Worm (Caenorhabditis elegans): Measurements from ENCODE around the gene kin-29.

kin-29 gene

ce11 chrX:2852388-2852908 lies at the start of gene kin-29 (continued):
- TF ChIP-seq nhr-11 (tag; optimal IDR thresholded peaks at IDR 0.05): no peak
- TF ChIP-seq npax-4 (tag; optimal IDR thresholded peaks at IDR 0.05): peak; percentile 3
- TF ChIP-seq mec-3 (tag; optimal IDR thresholded peaks at IDR 0.05; ENCODE audit: borderline replicate concordance): peak; percentile 50
- TF ChIP-seq ref-2 (tag; optimal IDR thresholded peaks at IDR 0.05): peak; percentile 86
- peak; percentile 46 for TF ChIP-seq hlh-30 (tag; optimal IDR thresholded peaks at IDR 0.05; ENCODE audit: insufficient read depth)
- TF ChIP-seq ceh-18 (tag; optimal IDR thresholded peaks at IDR 0.05): peak; percentile 98
- TF ChIP-seq K09A11.1 (tag; optimal IDR thresholded peaks at IDR 0.05; ENCODE audit: insufficient read depth): no peak
- peak; percentile 82 for TF ChIP-seq ceh-2 (tag; optimal IDR thresholded peaks at IDR 0.05)
- peak; percentile 29 for TF ChIP-seq unc-86 (tag; optimal IDR thresholded peaks at IDR 0.05)
- TF ChIP-seq fkh-10 (GFP tag; optimal IDR thresholded peaks at IDR 0.05): peak; percentile 60
- TF ChIP-seq pag-3 (tag; optimal IDR thresholded peaks at IDR 0.05; ENCODE audit: borderline replicate concordance): peak; percentile 69
- TF ChIP-seq unc-55 (GFP tag; optimal IDR thresholded peaks at IDR 0.05): peak; percentile 86
- TF ChIP-seq ceh-14 (tag; optimal IDR thresholded peaks at IDR 0.05): peak; percentile 94
- peak; percentile 67 for TF ChIP-seq C08G9.2 (tag; optimal IDR thresholded peaks at IDR 0.05)
- TF ChIP-seq unc-42 (tag; optimal IDR thresholded peaks at IDR 0.05): peak; percentile 78
- TF ChIP-seq ets-4 (tag; optimal IDR thresholded peaks at IDR 0.05): peak; percentile 61

- TF ChIP-seq sdc-2 (tag; optimal IDR thresholded peaks at IDR 0.05): peak; percentile 69
- TF ChIP-seq odd-2 (tag; optimal IDR thresholded peaks at IDR 0.05): no peak
- TF ChIP-seq C38D4.7 (GFP tag; optimal IDR thresholded peaks at IDR 0.05): no peak
- no peak for TF ChIP-seq unc-86 (tag; optimal IDR thresholded peaks at IDR 0.05)
- TF ChIP-seq sox-4 (tag; optimal IDR thresholded peaks at IDR 0.05): no peak
- TF ChIP-seq pha-4 (tag; optimal IDR thresholded peaks at IDR 0.05): no peak
- TF ChIP-seq pax-1 (tag; optimal IDR thresholded peaks at IDR 0.05): no peak
- TF ChIP-seq eyg-1 (tag; optimal IDR thresholded peaks at IDR 0.05): no peak
- peak; percentile 13 for TF ChIP-seq ceh-34 (tag; optimal IDR thresholded peaks at IDR 0.05)
- no peak for TF ChIP-seq lin-11 (tag; optimal IDR thresholded peaks at IDR 0.05)
- peak; percentile 29 for TF ChIP-seq ceh-31 (tag; optimal IDR thresholded peaks at IDR 0.05)
- no peak for TF ChIP-seq ceh-6 (GFP tag; optimal IDR thresholded peaks at IDR 0.05)
- TF ChIP-seq gmeb-2 (tag; optimal IDR thresholded peaks at IDR 0.05): no peak
- TF ChIP-seq ceh-45 (GFP tag; IDR thresholded peaks at IDR 0.05): no peak
- no peak for TF ChIP-seq K09A11.1 (tag; optimal IDR thresholded peaks at IDR 0.05; ENCODE audit: insufficient read depth)
- no peak for TF ChIP-seq rnt-1 (tag; optimal IDR thresholded peaks at IDR 0.05)
- TF ChIP-seq tbx-7 (tag; optimal IDR thresholded peaks at IDR 0.05): no peak
- TF ChIP-seq dmd-4 (tag; optimal IDR thresholded peaks at IDR 0.05; ENCODE audit: borderline replicate concordance): no peak
- TF ChIP-seq pha-2 (tag; optimal IDR thresholded peaks at IDR 0.05): no peak
- TF ChIP-seq hlh-13 (GFP tag; optimal IDR thresholded peaks at IDR 0.05): no peak
- TF ChIP-seq tbx-2 (tag; optimal IDR thresholded peaks at IDR 0.05): peak; percentile 68
- no peak for TF ChIP-seq ztf-16 (tag; optimal IDR thresholded peaks at IDR 0.05)
- TF ChIP-seq elt-2 (tag; optimal IDR thresholded peaks at IDR 0.05): peak; percentile 33
- peak; percentile 40 for TF ChIP-seq hlh-6 (tag; optimal IDR thresholded peaks at IDR 0.05)
- no peak for TF ChIP-seq dve-1 (tag; optimal IDR thresholded peaks at IDR 0.05)
- TF ChIP-seq unc-3 (GFP tag; conservative IDR thresholded peaks at IDR 0.05): no peak
- no peak for TF ChIP-seq unc-3 (tag; optimal IDR thresholded peaks at IDR 0.05)
- no peak for TF ChIP-seq nhr-232 (tag; optimal IDR thresholded peaks at IDR 0.05)
- TF ChIP-seq pqm-1 (tag; optimal IDR thresholded peaks at IDR 0.05): no peak
- TF ChIP-seq Y22D7AL.16 (tag; optimal IDR thresholded peaks at IDR 0.05): no peak
- no peak for TF ChIP-seq ttx-3 (tag; optimal IDR thresholded peaks at IDR 0.05)
- TF ChIP-seq ceh-22 (tag; optimal IDR thresholded peaks at IDR 0.05): no peak
- peak; percentile 18 for TF ChIP-seq che-1 (tag; optimal IDR thresholded peaks at IDR 0.05)
- no peak for TF ChIP-seq unc-42 (tag; optimal IDR thresholded peaks at IDR 0.05)
- no peak for TF ChIP-seq ceh-18 (tag; optimal IDR thresholded peaks at IDR 0.05)
- TF ChIP-seq ets-4 (tag; optimal IDR thresholded peaks at IDR 0.05): no peak
- no peak for TF ChIP-seq nhr-11 (tag; optimal IDR thresholded peaks at IDR 0.05)
- no peak for TF ChIP-seq ahr-1 (tag; optimal IDR thresholded peaks at IDR 0.05)
- TF ChIP-seq pag-3 (tag; optimal IDR thresholded peaks at IDR 0.05; ENCODE audit: borderline replicate concordance): no peak
- TF ChIP-seq ceh-19 (GFP tag; optimal IDR thresholded peaks at IDR 0.05): peak; percentile 25
- TF ChIP-seq hlh-8 (tag; optimal IDR thresholded peaks at IDR 0.05): no peak
Observed at ce11 chrX:2900897-2901496, 48.8 kb upstream of the kin-29 start.
